Worm (Caenorhabditis elegans) whole organism, late embryonic: ENCODE measurements around the gene F56B3.9.

ENCODE experiments used
- C38D4.7 ChIP-seq: fragments of 200-800 bp; sonication (Bioruptor generic); optimal IDR thresholded peaks from 2 replicates; lab custom pipeline; 2018; ENCODE audit warnings: mild to moderate bottlenecking, missing genetic modification characterization, moderate library complexity, missing compliant biosample characterization
- F13H6.1 ChIP-seq: sonication (generic microtip); optimal IDR thresholded peaks from 2 replicates; lab custom pipeline; 2016; ENCODE audit warnings: missing genetic modification characterization, missing compliant biosample characterization
- K09A11.1 ChIP-seq: sonication (generic microtip); optimal IDR thresholded peaks from 2 replicates; lab custom pipeline; 2017; ENCODE audit warnings: antibody characterized with exemption, mild to moderate bottlenecking, missing genetic modification characterization, missing compliant biosample characterization; ENCODE audit not compliant: insufficient read depth
- T23F11.4 ChIP-seq: fragments of 200-800 bp; sonication (Bioruptor generic); optimal IDR thresholded peaks from 2 replicates; lab custom pipeline; 2018; ENCODE audit warnings: mild to moderate bottlenecking, missing genetic modification characterization, missing compliant biosample characterization
- Y22D7AL.16 ChIP-seq: sonication (generic microtip); optimal IDR thresholded peaks from 2 replicates; lab custom pipeline; 2016; ENCODE audit warnings: missing genetic modification characterization, missing compliant biosample characterization
- ama-1 ChIP-seq: fragments of 150-350 bp; optimal IDR thresholded peaks from 2 replicates; lab custom pipeline; 2014
- ceh-14 ChIP-seq: sonication (generic microtip); optimal IDR thresholded peaks from 2 replicates; lab custom pipeline; 2016; ENCODE audit warnings: missing genotype, missing genetic modification characterization, missing compliant biosample characterization
- ceh-19 ChIP-seq: fragments of 200-800 bp; sonication (Bioruptor generic); optimal IDR thresholded peaks from 2 replicates; lab custom pipeline; 2018; ENCODE audit warnings: mild to moderate bottlenecking, missing genetic modification characterization, missing compliant biosample characterization
- ceh-2 ChIP-seq: sonication (generic microtip); optimal IDR thresholded peaks from 2 replicates; lab custom pipeline; 2016; ENCODE audit warnings: missing genotype, missing genetic modification characterization, missing compliant biosample characterization
- ceh-22 ChIP-seq: sonication (generic microtip); optimal IDR thresholded peaks from 2 replicates; lab custom pipeline; 2017; ENCODE audit warnings: missing biosample characterization, missing genetic modification characterization
- ceh-24 ChIP-seq: sonication (generic microtip); optimal IDR thresholded peaks from 2 replicates; lab custom pipeline; 2016; ENCODE audit warnings: mild to moderate bottlenecking, missing genetic modification characterization, missing compliant biosample characterization
- ceh-30 ChIP-seq: fragments of 150-350 bp; optimal IDR thresholded peaks from 2 replicates; lab custom pipeline; 2014; ENCODE audit warnings: missing biosample characterization, missing genetic modification characterization
- ceh-31 ChIP-seq: sonication (generic microtip); optimal IDR thresholded peaks from 2 replicates; lab custom pipeline; 2016; ENCODE audit warnings: missing genetic modification characterization, missing compliant biosample characterization
- ceh-45 ChIP-seq: fragments of 200-800 bp; sonication (Bioruptor generic); IDR thresholded peaks from 2 replicates; pipeline ENCODE4 v1.3.6; 2022; ENCODE audit warnings: missing genetic modification reagents, missing genetic modification characterization, missing compliant biosample characterization
- ceh-48 ChIP-seq: sonication (generic microtip); optimal IDR thresholded peaks from 2 replicates; lab custom pipeline; 2016; ENCODE audit warnings: missing genetic modification characterization, inconsistent platforms, missing compliant biosample characterization
- ceh-6 ChIP-seq: fragments of 200-800 bp; sonication (Bioruptor generic); optimal IDR thresholded peaks from 2 replicates; lab custom pipeline; 2018; ENCODE audit warnings: mild to moderate bottlenecking, missing genetic modification characterization, missing compliant biosample characterization
- ceh-9 ChIP-seq: sonication (generic microtip); optimal IDR thresholded peaks from 2 replicates; lab custom pipeline; 2016; ENCODE audit warnings: mild to moderate bottlenecking, missing genetic modification characterization, inconsistent platforms, missing compliant biosample characterization
- dmd-4 ChIP-seq: sonication (generic microtip); optimal IDR thresholded peaks from 2 replicates; lab custom pipeline; 2016; ENCODE audit warnings: borderline replicate concordance, missing genetic modification characterization, missing compliant biosample characterization
- dve-1 ChIP-seq: sonication (generic microtip); optimal IDR thresholded peaks from 2 replicates; lab custom pipeline; 2017; ENCODE audit warnings: antibody characterized with exemption, mild to moderate bottlenecking, missing genetic modification characterization, missing compliant biosample characterization
- elt-2 ChIP-seq: sonication (generic microtip); optimal IDR thresholded peaks from 2 replicates; lab custom pipeline; 2016; ENCODE audit warnings: missing genetic modification reagents, missing genetic modification characterization, missing compliant biosample characterization
- ets-4 ChIP-seq: sonication (generic microtip); optimal IDR thresholded peaks from 2 replicates; lab custom pipeline; 2016; ENCODE audit warnings: missing genetic modification characterization, missing compliant biosample characterization
- fax-1 ChIP-seq: sonication (generic microtip); optimal IDR thresholded peaks from 2 replicates; lab custom pipeline; 2016; ENCODE audit warnings: missing genotype, missing genetic modification characterization, missing compliant biosample characterization
- fkh-6 ChIP-seq: sonication (generic microtip); optimal IDR thresholded peaks from 2 replicates; lab custom pipeline; 2016; ENCODE audit warnings: missing genetic modification characterization, missing compliant biosample characterization
- gmeb-2 ChIP-seq: sonication (generic microtip); optimal IDR thresholded peaks from 2 replicates; lab custom pipeline; 2016; ENCODE audit warnings: missing genetic modification characterization, inconsistent platforms, missing compliant biosample characterization
- hlh-13 ChIP-seq: fragments of 200-800 bp; sonication (Bioruptor generic); optimal IDR thresholded peaks from 2 replicates; lab custom pipeline; 2018; ENCODE audit warnings: mild to moderate bottlenecking, missing genetic modification characterization, missing compliant biosample characterization
- hlh-15 ChIP-seq: sonication (generic microtip); optimal IDR thresholded peaks from 2 replicates; lab custom pipeline; 2016; ENCODE audit warnings: missing genetic modification characterization, missing compliant biosample characterization
- hlh-30 ChIP-seq: sonication (generic microtip); optimal IDR thresholded peaks from 2 replicates; lab custom pipeline; 2017; ENCODE audit warnings: antibody characterized with exemption, missing genetic modification characterization, missing compliant biosample characterization; ENCODE audit not compliant: insufficient read depth
- hlh-6 ChIP-seq: sonication (generic microtip); optimal IDR thresholded peaks from 2 replicates; lab custom pipeline; 2016; ENCODE audit warnings: missing genotype, missing genetic modification characterization, missing compliant biosample characterization
- hlh-8 ChIP-seq: sonication (generic microtip); optimal IDR thresholded peaks from 2 replicates; lab custom pipeline; 2016; ENCODE audit warnings: missing genotype, missing genetic modification characterization, missing compliant biosample characterization
- lim-6 ChIP-seq: sonication (generic microtip); optimal IDR thresholded peaks from 2 replicates; lab custom pipeline; 2016; ENCODE audit warnings: missing genetic modification characterization, missing compliant biosample characterization
- lin-11 ChIP-seq: fragments of 200-800 bp; sonication (Bioruptor generic); optimal IDR thresholded peaks from 2 replicates; lab custom pipeline; 2018; ENCODE audit warnings: mild to moderate bottlenecking, missing genetic modification characterization, missing compliant biosample characterization
- madf-2 ChIP-seq: sonication (generic microtip); optimal IDR thresholded peaks from 2 replicates; lab custom pipeline; 2017; ENCODE audit warnings: missing genetic modification characterization, missing compliant biosample characterization
- mec-3 ChIP-seq: sonication (generic microtip); optimal IDR thresholded peaks from 2 replicates; lab custom pipeline; 2016; ENCODE audit warnings: borderline replicate concordance, missing genetic modification characterization, missing compliant biosample characterization
- nfya-1 ChIP-seq: sonication (generic microtip); optimal IDR thresholded peaks from 2 replicates; lab custom pipeline; 2017; ENCODE audit warnings: missing genetic modification characterization, mild to moderate bottlenecking, missing compliant biosample characterization, antibody characterized with exemption, moderate library complexity
- nhr-11 ChIP-seq: fragments of 150-350 bp; optimal IDR thresholded peaks from 2 replicates; lab custom pipeline; 2014; ENCODE audit warnings: missing biosample characterization, missing genetic modification characterization
- pag-3 ChIP-seq: sonication (generic microtip); optimal IDR thresholded peaks from 2 replicates; lab custom pipeline; 2016; ENCODE audit warnings: missing compliant biosample characterization, missing genetic modification characterization, borderline replicate concordance
- pat-9 ChIP-seq: fragments of 200-800 bp; sonication (Bioruptor generic); optimal IDR thresholded peaks from 2 replicates; lab custom pipeline; 2018; ENCODE audit warnings: mild to moderate bottlenecking, missing genetic modification characterization, moderate library complexity, missing compliant biosample characterization
- pax-1 ChIP-seq: fragments of 150-350 bp; optimal IDR thresholded peaks from 2 replicates; lab custom pipeline; 2014; ENCODE audit warnings: missing biosample characterization, missing genetic modification characterization
- pha-4 ChIP-seq: fragments of 150-350 bp; optimal IDR thresholded peaks from 2 replicates; lab custom pipeline; 2018; ENCODE audit warnings: missing biosample characterization, missing genetic modification reagents, missing genetic modification characterization
- pqm-1 ChIP-seq: sonication (generic microtip); optimal IDR thresholded peaks from 2 replicates; lab custom pipeline; 2016; ENCODE audit warnings: missing genetic modification characterization, missing compliant biosample characterization
- pros-1 ChIP-seq: fragments of 150-350 bp; optimal IDR thresholded peaks from 2 replicates; lab custom pipeline; 2014; ENCODE audit warnings: missing biosample characterization, missing genetic modification reagents, missing genetic modification characterization
- sox-2 ChIP-seq: fragments of 200-800 bp; sonication (Bioruptor generic); IDR thresholded peaks from 2 replicates; pipeline ENCODE4 v1.3.6; 2022; ENCODE audit warnings: missing genetic modification reagents, missing genetic modification characterization, missing compliant biosample characterization
- syd-9 ChIP-seq: sonication (generic microtip); optimal IDR thresholded peaks from 2 replicates; lab custom pipeline; 2016; ENCODE audit warnings: mild to moderate bottlenecking, missing genetic modification characterization, moderate library complexity, missing compliant biosample characterization
- tbx-7 ChIP-seq: sonication (generic microtip); optimal IDR thresholded peaks from 2 replicates; lab custom pipeline; 2016; ENCODE audit warnings: missing genotype, missing genetic modification characterization, missing compliant biosample characterization
- ttx-3 ChIP-seq: sonication (generic microtip); optimal IDR thresholded peaks from 2 replicates; lab custom pipeline; 2016; ENCODE audit warnings: missing genetic modification reagents, missing genetic modification characterization, missing compliant biosample characterization
- unc-3 ChIP-seq, 2 experiments: fragments of 200-800 bp in 1 of 2; sonication (Bioruptor generic) in 1 of 2; sonication (generic microtip) in 1 of 2; conservative IDR thresholded peaks in 1 of 2; optimal IDR thresholded peaks in 1 of 2; 2 replicates each; pipeline versions ENCODE4 v1.3.6 to Lab custom; 2016 to 2022; ENCODE audit warnings: missing compliant biosample characterization in 2 of 2, missing genetic modification characterization in 2 of 2, missing genetic modification reagents in 1 of 2
- unc-55 ChIP-seq: sonication (generic microtip); optimal IDR thresholded peaks from 2 replicates; lab custom pipeline; 2017; ENCODE audit warnings: missing biosample characterization, missing genetic modification reagents, missing genetic modification characterization
- unc-86 ChIP-seq: sonication (generic microtip); optimal IDR thresholded peaks from 2 replicates; lab custom pipeline; 2016; ENCODE audit warnings: missing genetic modification characterization, missing compliant biosample characterization
- zip-5 ChIP-seq: sonication (generic microtip); optimal IDR thresholded peaks from 2 replicates; lab custom pipeline; 2016; ENCODE audit warnings: missing genetic modification characterization, missing compliant biosample characterization
- ztf-16 ChIP-seq: sonication (generic microtip); optimal IDR thresholded peaks from 2 replicates; lab custom pipeline; 2017; ENCODE audit warnings: missing genetic modification characterization, missing compliant biosample characterization

Gene F56B3.9

DNA sequence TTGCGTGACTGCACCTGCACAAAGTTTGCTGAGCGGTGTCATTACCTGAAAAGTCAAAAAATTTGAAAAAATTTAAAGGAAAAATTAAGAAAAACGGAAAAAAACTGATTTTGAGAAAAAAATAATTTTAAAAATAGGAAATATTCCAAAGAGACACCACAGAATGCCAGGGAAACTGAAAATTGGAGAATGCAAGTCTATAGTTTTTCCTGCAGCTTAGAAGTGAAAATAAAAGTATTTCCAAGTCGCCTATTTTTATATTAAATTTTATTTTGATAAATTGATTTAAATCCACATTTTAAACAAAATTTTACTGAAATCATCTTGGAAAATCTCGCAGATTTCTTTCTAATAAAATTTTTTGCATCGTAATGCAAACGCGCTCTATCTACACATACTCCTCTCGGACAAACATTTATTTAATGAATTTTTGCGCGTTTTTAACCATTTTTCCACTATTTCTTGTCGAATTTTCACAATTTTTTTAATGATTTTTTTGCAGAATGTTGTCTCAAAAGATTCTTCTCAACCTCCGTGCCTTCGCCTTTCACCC is 25.4 kb downstream of the F56B3.9 start, which contains the start of the genes F56B3.11 and ech-5 (continued):
- TF ChIP-seq tbx-7 (tag; lab: Kevin White, UChicago) (peak; percentile 78), fkh-6 (tag; lab: Kevin White, UChicago) (peak; percentile 61), ttx-3 (peak; percentile 78), zip-5 (peak; percentile 96), ets-4 (peak; percentile 86), nfya-1 (tag; lab: Kevin White, UChicago) (peak; percentile 7), hlh-6 (tag; lab: Kevin White, UChicago) (no peak), gmeb-2 (peak; percentile 0), pros-1 (tag; lab: Kevin White, UChicago) (no peak), madf-2 (tag; lab: Kevin White, UChicago) (no peak), unc-86 (tag; lab: Kevin White, UChicago) (peak; percentile 63), ceh-14 (tag; lab: Kevin White, UChicago) (peak; percentile 93), ceh-22 (no peak), pat-9 (no peak), fax-1 (tag; lab: Kevin White, UChicago) (peak; percentile 93), F13H6.1 (peak; percentile 68), mec-3 (tag; lab: Kevin White, UChicago) (peak; percentile 59), hlh-8 (tag; lab: Kevin White, UChicago) (peak; percentile 94), pag-3 (tag; lab: Kevin White, UChicago) (peak; percentile 22), C38D4.7 (GFP tag; lab: Kevin White, UChicago) (peak; percentile 49), ztf-16 (tag; lab: Kevin White, UChicago) (peak; percentile 60), lin-11 (tag; lab: Kevin White, UChicago) (no peak), ama-1 (no peak), Y22D7AL.16 (tag; lab: Kevin White, UChicago) (no peak), ceh-45 (no peak), pha-4 (no peak), ceh-6 (GFP tag; lab: Kevin White, UChicago) (no peak), ceh-24 (peak; percentile 23), ceh-9 (tag; lab: Kevin White, UChicago) (no peak), elt-2 (peak; percentile 91), ceh-2 (tag; lab: Kevin White, UChicago) (peak; percentile 88), hlh-30 (tag; lab: Kevin White, UChicago) (no peak), ceh-30 (no peak), hlh-13 (GFP tag; lab: Kevin White, UChicago) (no peak), ceh-48 (tag; lab: Kevin White, UChicago) (no peak), hlh-15 (peak; percentile 65), dve-1 (no peak), lim-6 (tag; lab: Kevin White, UChicago) (peak; percentile 86), unc-3 (GFP tag; conservative IDR thresholded peaks at IDR 0.05; lab: Robert Waterston, UW) (no peak), unc-3 (tag; optimal IDR thresholded peaks at IDR 0.05; lab: Kevin White, UChicago) (peak; percentile 75), pax-1 (tag; lab: Kevin White, UChicago) (no peak), unc-55 (GFP tag; lab: Kevin White, UChicago) (no peak)
- TF ChIP-seq, all 69 proteins: peak for 36

DNA sequence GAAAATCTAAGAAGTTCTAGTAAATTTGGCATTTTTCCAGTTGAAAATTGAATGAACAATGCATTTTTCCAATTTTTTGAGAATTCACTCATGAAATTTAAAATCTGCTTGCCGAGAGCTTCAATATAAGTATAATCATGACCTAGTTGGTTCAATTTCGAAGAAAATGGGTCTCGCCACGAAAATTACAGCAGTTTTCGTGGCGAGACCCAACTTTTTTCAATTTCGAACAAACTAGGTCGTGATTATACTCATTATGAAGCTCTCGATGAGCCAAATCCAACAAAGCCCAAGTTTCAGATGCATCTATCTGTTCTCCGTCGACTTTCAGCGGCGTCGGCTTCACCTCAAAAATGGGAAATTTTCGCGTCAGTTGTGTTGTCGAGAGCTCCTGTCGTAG is 29.4 kb downstream of the F56B3.9 start, which contains the start of gene mrpl-46:
mrpl-46 (plus strand) TSS at position 301 of the 400 bp plus-strand sequence.
- TF ChIP-seq nhr-11, result no peak
- TF ChIP-seq unc-55 (GFP tag; lab: Kevin White, UChicago), result no peak
- TF ChIP-seq ceh-19, result no peak
- no peak for TF ChIP-seq T23F11.4 (GFP tag; lab: Kevin White, UChicago)
- no peak for TF ChIP-seq sox-2
- no peak for TF ChIP-seq pqm-1 (tag; lab: Kevin White, UChicago)
- TF ChIP-seq hlh-13 (GFP tag; lab: Kevin White, UChicago), result no peak
- TF ChIP-seq F13H6.1, result no peak
- no peak for TF ChIP-seq dmd-4
- TF ChIP-seq fkh-6 (tag; lab: Kevin White, UChicago), result no peak
- no peak for TF ChIP-seq K09A11.1 (tag; lab: Kevin White, UChicago)
- no peak for TF ChIP-seq ceh-24
- TF ChIP-seq syd-9 (tag; lab: Kevin White, UChicago), result no peak
- TF ChIP-seq ceh-31, result no peak
- TF ChIP-seq pros-1 (tag; lab: Kevin White, UChicago), result no peak
- no peak for TF ChIP-seq Y22D7AL.16 (tag; lab: Kevin White, UChicago)
- no peak for TF ChIP-seq lim-6 (tag; lab: Kevin White, UChicago)
